Fruit fly (Drosophila melanogaster): ENCODE measurements around the gene CG13359.

- TF ChIP-seq tai (GFP tag; optimal IDR thresholded peaks at IDR 0.05), result peak; percentile 3
- no peak for TF ChIP-seq Abd-B (GFP tag; optimal IDR thresholded peaks at IDR 0.05)
- TF ChIP-seq rgr (GFP tag; optimal IDR thresholded peaks at IDR 0.05), result peak; percentile 79
- peak; percentile 40 for TF ChIP-seq Jra (GFP tag; optimal IDR thresholded peaks at IDR 0.05)
- TF ChIP-seq usp (GFP tag; optimal IDR thresholded peaks at IDR 0.05), result no peak
- TF ChIP-seq dl (GFP tag; optimal IDR thresholded peaks at IDR 0.05; ENCODE audit: insufficient read depth in 1 of 2, partially characterized antibody in 2 of 2), result no peak
- no peak for TF ChIP-seq lola (GFP tag; optimal IDR thresholded peaks at IDR 0.05)
- TF ChIP-seq h (GFP tag; optimal IDR thresholded peaks at IDR 0.05), result peak; percentile 87
- TF ChIP-seq Myc (optimal IDR thresholded peaks at IDR 0.05), result no peak
- no peak for TF ChIP-seq pan (optimal IDR thresholded peaks at IDR 0.05)
- TF ChIP-seq br (GFP tag; optimal IDR thresholded peaks at IDR 0.05), result peak; percentile 70
- TF ChIP-seq CrebA (GFP tag; optimal IDR thresholded peaks at IDR 0.05; ENCODE audit: borderline replicate concordance), result no peak
- TF ChIP-seq ey (GFP tag; optimal IDR thresholded peaks at IDR 0.05), result peak; percentile 74
- no peak for TF ChIP-seq jim (GFP tag; optimal IDR thresholded peaks at IDR 0.05)
Observed at dm6 chrX:775184-775583, 28.1 kb downstream of the CG13359 start.
